Worm (Caenorhabditis elegans): Measurements from ENCODE around the gene C12D12.3.

The C12D12.3 gene

ce11 chrX:3513715-3514114 lies 24.6 kb downstream of the C12D12.3 start:
- peak; percentile 67 for TF ChIP-seq unc-42 (tag; optimal IDR thresholded peaks at IDR 0.05)
- no peak for TF ChIP-seq hlh-6 (tag; optimal IDR thresholded peaks at IDR 0.05)
- TF ChIP-seq eyg-1 (tag; optimal IDR thresholded peaks at IDR 0.05), result no peak
- TF ChIP-seq pqm-1 (tag; optimal IDR thresholded peaks at IDR 0.05), result no peak
- no peak for TF ChIP-seq K02D7.2 (tag; optimal IDR thresholded peaks at IDR 0.05)
- no peak for TF ChIP-seq che-1 (tag; optimal IDR thresholded peaks at IDR 0.05)
- no peak for TF ChIP-seq ets-4 (tag; optimal IDR thresholded peaks at IDR 0.05)
- no peak for TF ChIP-seq pag-3 (tag; optimal IDR thresholded peaks at IDR 0.05; ENCODE audit: borderline replicate concordance)
- no peak for TF ChIP-seq C38D4.7 (GFP tag; optimal IDR thresholded peaks at IDR 0.05)

ce11 chrX:3517141-3517540 lies 28.0 kb downstream of the C12D12.3 start:
- no peak for TF ChIP-seq pqm-1 (tag; optimal IDR thresholded peaks at IDR 0.05)
- no peak for TF ChIP-seq mec-3 (tag; optimal IDR thresholded peaks at IDR 0.05; ENCODE audit: borderline replicate concordance)
- TF ChIP-seq nfya-1 (tag; optimal IDR thresholded peaks at IDR 0.05), result no peak
- no peak for TF ChIP-seq lin-11 (tag; optimal IDR thresholded peaks at IDR 0.05)
- TF ChIP-seq fkh-6 (tag; optimal IDR thresholded peaks at IDR 0.05), result no peak
- TF ChIP-seq ceh-2 (tag; optimal IDR thresholded peaks at IDR 0.05), result no peak
- no peak for TF ChIP-seq pat-9 (tag; optimal IDR thresholded peaks at IDR 0.05)
- no peak for TF ChIP-seq ceh-48 (tag; optimal IDR thresholded peaks at IDR 0.05)
- TF ChIP-seq hlh-8 (tag; optimal IDR thresholded peaks at IDR 0.05), result no peak
- TF ChIP-seq odd-2 (tag; optimal IDR thresholded peaks at IDR 0.05), result no peak
- TF ChIP-seq pros-1 (tag; optimal IDR thresholded peaks at IDR 0.05), result no peak
- TF ChIP-seq ztf-16 (tag; optimal IDR thresholded peaks at IDR 0.05), result no peak
- TF ChIP-seq nhr-232 (tag; optimal IDR thresholded peaks at IDR 0.05), result no peak

- no peak for TF ChIP-seq zip-5 (tag; optimal IDR thresholded peaks at IDR 0.05)
- TF ChIP-seq ztf-16 (tag; optimal IDR thresholded peaks at IDR 0.05), result no peak
- TF ChIP-seq T23F11.4 (GFP tag; optimal IDR thresholded peaks at IDR 0.05), result no peak
- TF ChIP-seq C08G9.2 (tag; optimal IDR thresholded peaks at IDR 0.05), result no peak
- TF ChIP-seq rnt-1 (tag; optimal IDR thresholded peaks at IDR 0.05), result no peak
- TF ChIP-seq hlh-6 (tag; optimal IDR thresholded peaks at IDR 0.05), result no peak
- no peak for TF ChIP-seq unc-42 (tag; optimal IDR thresholded peaks at IDR 0.05)
- no peak for TF ChIP-seq eyg-1 (tag; optimal IDR thresholded peaks at IDR 0.05)
Measured at ce11 chrX:3518494-3518893, 29.4 kb downstream of the C12D12.3 start, which contains the start of gene npr-16. Gene npr-16, plus strand, starts transcription at chrX:3518794.

ce11 chrX:3526712-3527111 lies 37.6 kb downstream of the C12D12.3 start:
- TF ChIP-seq unc-55 (GFP tag; optimal IDR thresholded peaks at IDR 0.05), result no peak
- TF ChIP-seq eyg-1 (tag; optimal IDR thresholded peaks at IDR 0.05), result no peak
- no peak for TF ChIP-seq hlh-30 (tag; optimal IDR thresholded peaks at IDR 0.05; ENCODE audit: insufficient read depth)
- no peak for TF ChIP-seq Y22D7AL.16 (tag; optimal IDR thresholded peaks at IDR 0.05)
- TF ChIP-seq madf-2 (tag; optimal IDR thresholded peaks at IDR 0.05), result no peak
- no peak for TF ChIP-seq pat-9 (tag; optimal IDR thresholded peaks at IDR 0.05)
- TF ChIP-seq gmeb-2 (tag; optimal IDR thresholded peaks at IDR 0.05), result no peak
- TF ChIP-seq unc-3 (GFP tag; conservative IDR thresholded peaks at IDR 0.05), result no peak
- no peak for TF ChIP-seq unc-3 (tag; optimal IDR thresholded peaks at IDR 0.05)
- no peak for TF ChIP-seq zip-5 (tag; optimal IDR thresholded peaks at IDR 0.05)
- TF ChIP-seq sdc-2 (tag; optimal IDR thresholded peaks at IDR 0.05), result no peak

ce11 chrX:3532919-3533318 lies 43.8 kb downstream of the C12D12.3 start, which contains the start of gene F56B6.6:
Gene F56B6.6, minus strand, starts transcription at chrX:3533019.
- no peak for TF ChIP-seq hlh-8 (tag; optimal IDR thresholded peaks at IDR 0.05)
- no peak for TF ChIP-seq fax-1 (tag; optimal IDR thresholded peaks at IDR 0.05)
- TF ChIP-seq lim-6 (tag; optimal IDR thresholded peaks at IDR 0.05), result no peak
- TF ChIP-seq unc-55 (GFP tag; optimal IDR thresholded peaks at IDR 0.05), result no peak
- no peak for TF ChIP-seq ref-2 (tag; optimal IDR thresholded peaks at IDR 0.05)
- TF ChIP-seq sdc-2 (tag; optimal IDR thresholded peaks at IDR 0.05), result no peak
- no peak for TF ChIP-seq unc-86 (tag; optimal IDR thresholded peaks at IDR 0.05)
- no peak for TF ChIP-seq pha-2 (tag; optimal IDR thresholded peaks at IDR 0.05)
- TF ChIP-seq zip-5 (tag; optimal IDR thresholded peaks at IDR 0.05), result no peak
- no peak for TF ChIP-seq ceh-22 (tag; optimal IDR thresholded peaks at IDR 0.05)
- no peak for TF ChIP-seq tbx-2 (tag; optimal IDR thresholded peaks at IDR 0.05)
- TF ChIP-seq eyg-1 (tag; optimal IDR thresholded peaks at IDR 0.05), result no peak
- TF ChIP-seq nfya-1 (tag; optimal IDR thresholded peaks at IDR 0.05), result no peak
- TF ChIP-seq unc-42 (tag; optimal IDR thresholded peaks at IDR 0.05), result no peak
- no peak for TF ChIP-seq ztf-16 (tag; optimal IDR thresholded peaks at IDR 0.05)
- TF ChIP-seq ahr-1 (tag; optimal IDR thresholded peaks at IDR 0.05), result no peak
- no peak for TF ChIP-seq tbx-7 (tag; optimal IDR thresholded peaks at IDR 0.05)
- no peak for TF ChIP-seq ceh-9 (tag; optimal IDR thresholded peaks at IDR 0.05)
- TF ChIP-seq unc-3 (GFP tag; conservative IDR thresholded peaks at IDR 0.05), result no peak
- no peak for TF ChIP-seq unc-3 (tag; optimal IDR thresholded peaks at IDR 0.05)
- TF ChIP-seq ceh-24 (tag; optimal IDR thresholded peaks at IDR 0.05), result no peak
